Fruit fly (Drosophila melanogaster) whole organism, prepupa: ENCODE data around the gene Mnt.

Experiments used
- CG11294 ChIP-seq: fragments of 200-800 bp; sonication (Bioruptor generic); IDR thresholded peaks from 2 replicates; pipeline ENCODE4 v1.3.6; 2022; ENCODE audit warnings: missing biosample characterization, missing genetic modification characterization
- CG11762 ChIP-seq: fragments of 200-800 bp; sonication (Bioruptor generic); optimal IDR thresholded peaks from 3 replicates; lab custom pipeline; 2016; ENCODE audit warnings: missing biosample characterization, missing genetic modification characterization; ENCODE audit not compliant: insufficient read depth
- CG11902 ChIP-seq: fragments of 200-800 bp; sonication (Bioruptor generic); optimal IDR thresholded peaks from 3 replicates; lab custom pipeline; 2016; ENCODE audit warnings: missing biosample characterization, missing genetic modification characterization
- CG15336 ChIP-seq: fragments of 200-800 bp; sonication (Bioruptor generic); IDR thresholded peaks from 2 replicates; pipeline ENCODE4 v1.3.6; 2022; ENCODE audit warnings: missing biosample characterization, missing genetic modification characterization
- CG1621 ChIP-seq: fragments of 200-800 bp; sonication (Bioruptor generic); optimal IDR thresholded peaks from 3 replicates; lab custom pipeline; 2018; ENCODE audit warnings: missing biosample characterization, mild to moderate bottlenecking, missing genetic modification characterization
- CG3032 ChIP-seq: fragments of 200-800 bp; optimal IDR thresholded peaks from 2 replicates; lab custom pipeline; 2019; ENCODE audit warnings: missing biosample characterization, mild to moderate bottlenecking, missing genetic modification characterization, moderate library complexity
- CG31627 ChIP-seq: fragments of 200-800 bp; sonication (Bioruptor generic); optimal IDR thresholded peaks from 3 replicates; lab custom pipeline; 2016; ENCODE audit warnings: missing biosample characterization, missing genetic modification characterization
- CG32006 ChIP-seq: fragments of 200-800 bp; sonication (Bioruptor generic); optimal IDR thresholded peaks from 3 replicates; lab custom pipeline; 2017; ENCODE audit warnings: missing biosample characterization, mild to moderate bottlenecking, missing genetic modification characterization
- CG34406 ChIP-seq: fragments of 200-800 bp; sonication (Bioruptor generic); optimal IDR thresholded peaks from 3 replicates; lab custom pipeline; 2016; ENCODE audit warnings: missing biosample characterization, missing genetic modification characterization
- CG3919 ChIP-seq: fragments of 200-800 bp; sonication (Bioruptor generic); optimal IDR thresholded peaks from 3 replicates; lab custom pipeline; 2016; ENCODE audit warnings: missing biosample characterization, missing genetic modification characterization
- CG6163 ChIP-seq: fragments of 200-800 bp; sonication (Bioruptor generic); IDR thresholded peaks from 3 replicates; pipeline ENCODE4 v1.3.6; 2022; ENCODE audit warnings: missing biosample characterization, missing genetic modification characterization
- CG6276 ChIP-seq: fragments of 200-800 bp; sonication (Bioruptor generic); optimal IDR thresholded peaks from 2 replicates; lab custom pipeline; 2017; ENCODE audit warnings: missing biosample characterization, mild to moderate bottlenecking, missing genetic modification characterization
- CG6792 ChIP-seq: fragments of 200-800 bp; sonication (Bioruptor generic); optimal IDR thresholded peaks from 3 replicates; lab custom pipeline; 2016; ENCODE audit warnings: missing biosample characterization, missing genetic modification characterization
- CG6808 ChIP-seq: fragments of 200-800 bp; sonication (Bioruptor generic); optimal IDR thresholded peaks from 3 replicates; lab custom pipeline; 2017; ENCODE audit warnings: missing biosample characterization, missing genetic modification characterization, mild to moderate bottlenecking, moderate library complexity, missing genetic modification reagents
- CG6854 ChIP-seq: fragments of 200-800 bp; sonication (Bioruptor generic); optimal IDR thresholded peaks from 2 replicates; lab custom pipeline; 2017; ENCODE audit warnings: missing biosample characterization, mild to moderate bottlenecking, missing genetic modification characterization
- CG8119 ChIP-seq: fragments of 200-800 bp; sonication (Bioruptor generic); IDR thresholded peaks from 3 replicates; pipeline ENCODE4 v1.3.6; 2022; ENCODE audit warnings: missing biosample characterization, missing genetic modification characterization
- CG8319 ChIP-seq: fragments of 200-800 bp; sonication (Bioruptor generic); optimal IDR thresholded peaks from 3 replicates; lab custom pipeline; 2016; ENCODE audit warnings: missing biosample characterization, missing genetic modification characterization
- CG8632 ChIP-seq: fragments of 200-800 bp; sonication (Bioruptor generic); optimal IDR thresholded peaks from 3 replicates; lab custom pipeline; 2016; ENCODE audit warnings: missing biosample characterization, missing genetic modification characterization
- CG9139 ChIP-seq: fragments of 200-800 bp; sonication (Bioruptor generic); optimal IDR thresholded peaks from 3 replicates; lab custom pipeline; 2017; ENCODE audit warnings: missing biosample characterization, mild to moderate bottlenecking, missing genetic modification characterization
- Eip75B ChIP-seq: fragments of 200-800 bp; sonication (Bioruptor generic); optimal IDR thresholded peaks from 3 replicates; lab custom pipeline; 2016; ENCODE audit warnings: missing biosample characterization, missing genetic modification characterization
- Eip78C ChIP-seq: fragments of 200-800 bp; sonication (Bioruptor generic); peaks from one replicate; lab custom pipeline; 2016; ENCODE audit warnings: missing biosample characterization, missing genetic modification characterization
- Ets21C ChIP-seq: fragments of 200-800 bp; sonication (Bioruptor generic); optimal IDR thresholded peaks from 3 replicates; lab custom pipeline; 2016; ENCODE audit warnings: missing biosample characterization, missing genetic modification characterization
- Ets96B ChIP-seq: fragments of 200-800 bp; optimal IDR thresholded peaks from 2 replicates; lab custom pipeline; 2019; ENCODE audit warnings: missing biosample characterization, mild to moderate bottlenecking, missing genetic modification characterization, moderate library complexity
- Gug ChIP-seq: fragments of 200-800 bp; sonication (Bioruptor generic); IDR thresholded peaks from 2 replicates; pipeline ENCODE4 v1.3.6; 2022; ENCODE audit warnings: missing biosample characterization, missing genetic modification characterization
- Hr39 ChIP-seq: fragments of 200-800 bp; sonication (Bioruptor generic); optimal IDR thresholded peaks from 2 replicates; lab custom pipeline; 2016; ENCODE audit warnings: missing biosample characterization, missing genetic modification characterization
- Hr4 ChIP-seq: fragments of 200-800 bp; sonication (Bioruptor generic); optimal IDR thresholded peaks from 3 replicates; lab custom pipeline; 2016; ENCODE audit warnings: missing biosample characterization, missing genetic modification characterization
- Met ChIP-seq: fragments of 200-800 bp; sonication (Bioruptor generic); optimal IDR thresholded peaks from 3 replicates; lab custom pipeline; 2016; ENCODE audit warnings: missing biosample characterization, missing genetic modification characterization
- OdsH ChIP-seq: fragments of 200-800 bp; sonication (Bioruptor generic); optimal IDR thresholded peaks from 3 replicates; lab custom pipeline; 2016; ENCODE audit warnings: missing biosample characterization, missing genetic modification characterization
- Smox ChIP-seq: fragments of 200-800 bp; sonication (Bioruptor generic); optimal IDR thresholded peaks from 3 replicates; lab custom pipeline; 2016; ENCODE audit warnings: missing biosample characterization, missing genetic modification characterization
- Sox102F ChIP-seq: fragments of 200-800 bp; sonication (Bioruptor generic); optimal IDR thresholded peaks from 2 replicates; lab custom pipeline; 2016; ENCODE audit warnings: missing biosample characterization, mild to moderate bottlenecking, missing genetic modification characterization
- Sox14 ChIP-seq: fragments of 200-800 bp; sonication (Bioruptor generic); optimal IDR thresholded peaks from 3 replicates; lab custom pipeline; 2016; ENCODE audit warnings: missing biosample characterization, missing genetic modification characterization
- achi ChIP-seq: fragments of 200-800 bp; sonication (Bioruptor generic); optimal IDR thresholded peaks from 3 replicates; lab custom pipeline; 2016; ENCODE audit warnings: missing biosample characterization, missing genetic modification characterization
- acj6 ChIP-seq: fragments of 200-800 bp; sonication (Bioruptor generic); optimal IDR thresholded peaks from 3 replicates; lab custom pipeline; 2016; ENCODE audit warnings: missing biosample characterization, missing genetic modification characterization
- cyc ChIP-seq: fragments of 200-800 bp; sonication (Bioruptor generic); optimal IDR thresholded peaks from 3 replicates; lab custom pipeline; 2016; ENCODE audit warnings: missing biosample characterization, missing genetic modification characterization
- eg ChIP-seq: fragments of 200-800 bp; sonication (Bioruptor generic); IDR thresholded peaks from 3 replicates; pipeline ENCODE4 v1.3.6; 2022; ENCODE audit warnings: missing biosample characterization, missing genetic modification characterization
- esn ChIP-seq: fragments of 200-800 bp; sonication (Bioruptor generic); optimal IDR thresholded peaks from 2 replicates; lab custom pipeline; 2016; ENCODE audit warnings: missing biosample characterization, mild to moderate bottlenecking, missing genetic modification characterization, moderate library complexity
- fd59A ChIP-seq: fragments of 200-800 bp; sonication (Bioruptor generic); optimal IDR thresholded peaks from 2 replicates; lab custom pipeline; 2017; ENCODE audit warnings: missing biosample characterization, mild to moderate bottlenecking, missing genetic modification characterization, missing genetic modification reagents
- fd85E ChIP-seq: fragments of 200-800 bp; sonication (Bioruptor generic); optimal IDR thresholded peaks from 3 replicates; lab custom pipeline; 2016; ENCODE audit warnings: missing biosample characterization, missing genetic modification characterization
- lz ChIP-seq: fragments of 200-800 bp; sonication (Bioruptor generic); optimal IDR thresholded peaks from 3 replicates; lab custom pipeline; 2016; ENCODE audit warnings: missing biosample characterization, missing genetic modification characterization
- net ChIP-seq: fragments of 200-800 bp; sonication (Bioruptor generic); optimal IDR thresholded peaks from 3 replicates; lab custom pipeline; 2016; ENCODE audit warnings: missing biosample characterization, missing genetic modification characterization
- pdm3 ChIP-seq: fragments of 200-800 bp; sonication (Bioruptor generic); optimal IDR thresholded peaks from 3 replicates; lab custom pipeline; 2016; ENCODE audit warnings: missing biosample characterization, missing genetic modification characterization
- salr ChIP-seq, 2 experiments: fragments of 200-800 bp; sonication (Bioruptor generic); optimal IDR thresholded peaks; 3 replicates each; lab custom pipeline; 2016 to 2018; ENCODE audit warnings: missing biosample characterization in 2 of 2, missing genetic modification characterization in 2 of 2, mild to moderate bottlenecking in 1 of 2
- svp ChIP-seq: fragments of 200-800 bp; sonication (Bioruptor generic); peaks from one replicate; lab custom pipeline; 2016; ENCODE audit warnings: missing biosample characterization, missing genetic modification characterization
- topi ChIP-seq: fragments of 200-800 bp; sonication (Bioruptor generic); optimal IDR thresholded peaks from 3 replicates; lab custom pipeline; 2016; ENCODE audit warnings: missing biosample characterization, missing genetic modification characterization
- vri ChIP-seq: fragments of 200-800 bp; sonication (Bioruptor generic); optimal IDR thresholded peaks from 3 replicates; lab custom pipeline; 2016; ENCODE audit warnings: missing biosample characterization, mild to moderate bottlenecking, missing genetic modification characterization

The Mnt gene

dm6 chrX:3671469-3672094 is at the start of gene Mnt, which contains the start of gene Parg:
Mnt (plus strand) TSS chrX:3671801.
Parg (minus strand) TSS chrX:3671502.
- TF ChIP-seq CG6163 (GFP tag; lab: Robert Waterston, UW) (peak; percentile 35; the same call in 1 of the 3 replicates), eg (GFP tag; lab: Robert Waterston, UW) (peak; percentile 50; the same call in 1 of the 3 replicates), CG9139 (no peak), CG11902 (GFP tag; lab: Kevin White, UChicago) (no peak), svp (peak; percentile 63), pdm3 (peak; percentile 3), CG1621 (peak; percentile 39), fd85E (GFP tag; lab: Kevin White, UChicago) (no peak), Sox14 (peak; percentile 41)
- TF ChIP-seq, all 60 proteins: peak for 6

- TF ChIP-seq CG6808 (GFP tag; lab: Kevin White, UChicago) (no peak), lz (GFP tag; lab: Kevin White, UChicago) (peak; percentile 21), Eip75B (GFP tag; lab: Kevin White, UChicago) (peak; percentile 10), Eip78C (GFP tag; lab: Kevin White, UChicago) (peak; percentile 61), topi (GFP tag; lab: Kevin White, UChicago) (peak; percentile 48), net (GFP tag; lab: Kevin White, UChicago) (peak; percentile 10), CG3032 (no peak), vri (GFP tag; lab: Kevin White, UChicago) (no peak), CG6276 (GFP tag; lab: Kevin White, UChicago) (peak; percentile 37), svp (peak; percentile 69), CG8319 (GFP tag; lab: Kevin White, UChicago) (peak; percentile 1), fd85E (GFP tag; lab: Kevin White, UChicago) (no peak), Hr4 (GFP tag; lab: Kevin White, UChicago) (peak; percentile 20), Hr39 (GFP tag; lab: Kevin White, UChicago) (peak; percentile 4), CG31627 (peak; percentile 5), Met (GFP tag; lab: Kevin White, UChicago) (peak; percentile 29), OdsH (peak; percentile 30), CG9139 (no peak), acj6 (GFP tag; lab: Kevin White, UChicago) (peak; percentile 16), CG6792 (peak; percentile 16), Ets96B (tag; lab: Kevin White, UChicago) (no peak), CG32006 (no peak), Ets21C (no peak), CG6854 (GFP tag; lab: Kevin White, UChicago) (no peak), Smox (peak; percentile 12), CG3919 (GFP tag; lab: Kevin White, UChicago) (peak; percentile 32), Gug (GFP tag; lab: Robert Waterston, UW) (0 out of 2 replicates have a peak, but pooled peaks have one; percentile 16), fd59A (no peak), CG11294 (GFP tag; lab: Robert Waterston, UW) (0 out of 2 replicates have a peak, but pooled peaks have one; percentile 16), esn (GFP tag; lab: Kevin White, UChicago) (peak; percentile 39), CG8119 (GFP tag; lab: Robert Waterston, UW) (no peak), CG11762 (peak; percentile 31), pdm3 (peak; percentile 11), eg (GFP tag; lab: Robert Waterston, UW) (no peak; the same call in 2 of the 3 replicates), salr (GFP tag; optimal IDR thresholded peaks at IDR 0.05; lab: Kevin White, UChicago) (no peak), CG15336 (GFP tag; lab: Robert Waterston, UW) (peak; percentile 53), Sox102F (GFP tag; lab: Kevin White, UChicago) (peak; percentile 9), CG8632 (GFP tag; lab: Kevin White, UChicago) (peak; percentile 14), CG34406 (peak; percentile 31), cyc (GFP tag; lab: Kevin White, UChicago) (peak; percentile 22), achi (GFP tag; lab: Kevin White, UChicago) (peak; percentile 39)
- TF ChIP-seq, all 60 proteins: peak for 28
Measured at dm6 chrX:3667199-3667671, 4.4 kb upstream of the Mnt start, which contains the start of gene Ilp7. Ilp7 (plus strand) TSS chrX:3667621.
